Worm (Caenorhabditis elegans) whole organism, L2 larva: Measurements from ENCODE around the gene Y38A10A.2.
"Not testable (repeated sequence)": the region's sequence is repeated elsewhere in the genome, so short reads cannot be mapped to it uniquely, and the experiment has no call there.

Experiments used
- ZK546.5 ChIP-seq: sonication (generic microtip); optimal IDR thresholded peaks from 2 replicates; lab custom pipeline; 2017; ENCODE audit warnings: missing biosample characterization, missing genetic modification characterization
- ama-1 ChIP-seq: fragments of 150-350 bp; optimal IDR thresholded peaks from 2 replicates; lab custom pipeline; 2018; ENCODE audit warnings: inconsistent platforms
- ceh-82 ChIP-seq: fragments of 150-350 bp; optimal IDR thresholded peaks from 2 replicates; lab custom pipeline; 2014; ENCODE audit warnings: missing biosample characterization, missing genetic modification characterization
- crh-2 ChIP-seq: sonication (generic microtip); optimal IDR thresholded peaks from 2 replicates; lab custom pipeline; 2017; ENCODE audit warnings: missing biosample characterization, missing genetic modification characterization
- dmd-4 ChIP-seq: sonication (generic microtip); optimal IDR thresholded peaks from 2 replicates; lab custom pipeline; 2017; ENCODE audit warnings: missing biosample characterization, missing genetic modification characterization
- elt-1 ChIP-seq: fragments of 150-350 bp; optimal IDR thresholded peaks from 2 replicates; lab custom pipeline; 2014; ENCODE audit warnings: missing biosample characterization, missing genetic modification characterization
- elt-3 ChIP-seq: sonication (generic microtip); optimal IDR thresholded peaks from 2 replicates; lab custom pipeline; 2017; ENCODE audit warnings: missing biosample characterization, missing genetic modification characterization
- lin-11 ChIP-seq: fragments of 150-350 bp; sonication (generic microtip); optimal IDR thresholded peaks from 2 replicates; lab custom pipeline; 2014; ENCODE audit warnings: missing biosample characterization, missing genetic modification characterization, inconsistent platforms, mixed read lengths
- nhr-237 ChIP-seq: fragments of 150-350 bp; optimal IDR thresholded peaks from 2 replicates; lab custom pipeline; 2014; ENCODE audit warnings: missing biosample characterization, missing genetic modification characterization
- unc-39 ChIP-seq: fragments of 150-350 bp; optimal IDR thresholded peaks from 2 replicates; lab custom pipeline; 2014; ENCODE audit warnings: missing biosample characterization, missing genetic modification characterization
- unc-62 ChIP-seq: fragments of 150-350 bp; optimal IDR thresholded peaks from 2 replicates; lab custom pipeline; 2014; ENCODE audit warnings: missing biosample characterization, missing genetic modification reagents, missing genetic modification characterization
- ztf-4 ChIP-seq: fragments of 150-350 bp; optimal IDR thresholded peaks from 2 replicates; lab custom pipeline; 2014; ENCODE audit warnings: missing biosample characterization, missing genetic modification characterization

DNA sequence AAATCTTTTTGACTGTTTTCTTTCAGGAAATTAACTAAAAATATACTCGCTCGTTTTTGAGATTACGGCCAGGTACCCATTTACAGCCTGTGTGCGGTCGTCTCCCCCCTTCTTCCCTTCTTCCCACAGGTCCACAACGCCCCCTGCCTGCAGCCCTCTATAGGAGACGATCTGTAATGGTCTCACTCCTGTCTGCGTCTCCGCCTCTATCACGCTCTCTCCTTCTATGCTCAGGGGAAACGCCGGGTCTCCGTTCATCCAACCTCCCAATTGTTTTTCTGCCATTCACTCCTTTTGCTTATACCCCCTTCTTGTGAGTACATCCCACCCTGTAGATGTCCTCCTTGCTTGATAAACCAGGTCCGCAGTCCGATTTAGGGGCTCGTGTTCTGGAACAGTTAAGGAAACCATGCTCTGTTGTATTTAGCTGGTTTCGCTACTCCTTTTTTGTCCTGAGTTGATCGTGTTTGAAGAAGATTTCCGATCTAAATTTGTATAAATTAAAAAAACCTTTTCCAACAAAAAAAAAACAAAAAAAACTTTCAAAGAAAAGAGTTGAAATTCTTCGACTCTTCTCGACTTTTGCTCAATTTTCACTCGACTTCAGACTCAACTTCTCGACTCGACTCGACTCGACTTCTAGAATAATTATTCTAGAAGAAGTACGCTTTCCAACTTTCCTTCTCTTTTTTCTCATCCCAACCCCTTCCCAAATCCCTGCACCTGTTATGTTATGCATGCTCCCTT is 24.7 kb downstream of the Y38A10A.2 start, which contains the start of gene F29G9.1:
- not testable (repeated sequence) for TF ChIP-seq ztf-4 (tag; lab: Kevin White, UChicago); elt-3 (tag; lab: Kevin White, UChicago); unc-62; dmd-4 (tag; lab: Kevin White, UChicago); ZK546.5 (tag; lab: Kevin White, UChicago); nhr-237 (tag; lab: Kevin White, UChicago); crh-2 (tag; lab: Kevin White, UChicago); lin-11; unc-39 (tag; lab: Kevin White, UChicago); ceh-82; elt-1 (tag; lab: Kevin White, UChicago); ama-1 (lab: Kevin White, UChicago)
